Worm (Caenorhabditis elegans) whole organism, young adult: ENCODE data around the gene M03A1.3.

Source experiments
- C06A6.2 ChIP-seq: fragments of 200-800 bp; sonication (Bioruptor generic); conservative IDR thresholded peaks from 2 replicates; pipeline ENCODE4 v1.3.6; 2022; ENCODE audit warnings: missing genetic modification characterization, missing compliant biosample characterization
- D2030.7 ChIP-seq: fragments of 200-800 bp; sonication (Bioruptor generic); IDR thresholded peaks from 2 replicates; pipeline ENCODE4 v1.3.6; 2022; ENCODE audit warnings: missing genetic modification reagents, missing genetic modification characterization, missing compliant biosample characterization
- F49E8.2 ChIP-seq: sonication (generic microtip); optimal IDR thresholded peaks from 3 replicates; lab custom pipeline; 2017; ENCODE audit warnings: missing genetic modification characterization, mild to moderate bottlenecking, missing compliant biosample characterization, antibody characterized with exemption, moderate library complexity; ENCODE audit not compliant: insufficient read depth
- ceh-27 ChIP-seq: fragments of 200-800 bp; sonication (Bioruptor generic); optimal IDR thresholded peaks from 2 replicates; lab custom pipeline; 2018; ENCODE audit warnings: mild to moderate bottlenecking, missing genetic modification characterization, moderate library complexity, missing compliant biosample characterization
- him-1 ChIP-seq: sonication (generic microtip); optimal IDR thresholded peaks from 2 replicates; lab custom pipeline; 2016; ENCODE audit warnings: missing genotype, missing genetic modification reagents, missing genetic modification characterization, missing compliant biosample characterization
- nhr-80 ChIP-seq: sonication (generic microtip); optimal IDR thresholded peaks from 2 replicates; lab custom pipeline; 2016; ENCODE audit warnings: missing genetic modification characterization, missing compliant biosample characterization
- rcor-1 ChIP-seq: fragments of 200-800 bp; sonication (Bioruptor generic); IDR thresholded peaks from 2 replicates; pipeline ENCODE4 v1.3.6; 2022; ENCODE audit warnings: missing genetic modification reagents, missing genetic modification characterization, missing compliant biosample characterization
- unc-130 ChIP-seq: sonication (generic microtip); optimal IDR thresholded peaks from 2 replicates; lab custom pipeline; 2016; ENCODE audit warnings: missing genetic modification reagents, missing genetic modification characterization, missing compliant biosample characterization
- zim-3 ChIP-seq: sonication (generic microtip); optimal IDR thresholded peaks from 2 replicates; lab custom pipeline; 2017; ENCODE audit warnings: mild to moderate bottlenecking, missing genetic modification characterization, moderate library complexity, missing compliant biosample characterization

The M03A1.3 gene

DNA sequence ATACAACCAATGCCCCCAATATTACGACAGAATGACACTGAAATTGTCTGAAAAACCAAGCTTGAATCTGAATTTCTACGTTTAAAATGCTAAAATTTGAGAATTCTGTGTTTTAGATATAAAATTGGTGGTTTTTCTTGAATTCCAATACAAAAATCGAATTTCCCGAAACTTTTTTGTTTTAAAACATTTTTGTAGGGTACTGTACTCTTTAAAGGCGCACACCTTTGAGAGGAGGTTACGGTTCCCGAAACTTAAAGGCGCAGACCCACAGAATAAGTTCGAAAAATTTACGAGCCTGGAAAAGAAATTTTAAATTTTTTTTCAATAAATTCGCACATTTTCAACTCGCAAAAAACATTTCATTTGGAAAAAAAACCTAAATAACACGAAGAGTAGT, 47.1 kb downstream of the M03A1.3 start (continued):
- peak; percentile 35; the same call in 1 of the 2 replicates for TF ChIP-seq rcor-1 (GFP tag; lab: Robert Waterston, UW)

DNA sequence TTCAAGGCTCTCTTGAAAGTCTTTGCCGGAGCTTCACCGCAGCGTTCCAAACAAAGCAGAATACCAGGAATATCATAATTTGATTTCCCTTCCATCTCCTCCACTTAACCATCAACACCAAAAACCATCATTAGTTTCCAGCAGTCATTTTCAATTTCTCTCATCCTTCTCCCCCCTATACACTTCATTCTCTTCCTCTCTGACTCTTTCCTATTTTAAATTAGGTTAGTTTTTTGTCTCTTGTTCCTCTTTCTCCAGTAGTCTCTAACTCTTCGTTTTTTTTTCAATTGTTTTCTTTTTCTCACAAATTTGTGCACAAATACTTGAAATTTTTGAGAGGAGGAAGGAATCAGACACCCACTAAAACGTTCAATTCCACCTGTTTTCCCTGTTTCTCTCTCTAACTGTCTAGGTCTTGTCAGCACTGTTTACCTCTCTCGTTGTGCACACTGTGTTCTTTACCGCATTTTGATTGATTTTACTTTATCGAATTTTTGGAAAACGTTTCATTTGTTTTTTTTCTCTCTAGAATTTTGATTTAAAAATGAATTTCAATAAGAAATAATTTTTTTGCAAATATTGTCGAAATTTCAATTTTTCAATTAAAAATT, 49.2 kb downstream of the M03A1.3 start:
- TF ChIP-seq ceh-27 (GFP tag; lab: Kevin White, UChicago) (peak; percentile 31), nhr-80 (tag; lab: Kevin White, UChicago) (peak; percentile 50), him-1 (tag; lab: Kevin White, UChicago) (no peak), D2030.7 (no peak), C06A6.2 (GFP tag; lab: Robert Waterston, UW) (no peak), unc-130 (GFP tag; lab: Kevin White, UChicago) (no peak), zim-3 (no peak)

- no peak for TF ChIP-seq F49E8.2 (tag; lab: Kevin White, UChicago)
These were observed 50.5 kb downstream of the M03A1.3 start, which contains the start of gene F35D11.3 for ce11 chrII:4608073-4608472. Gene F35D11.3, plus strand, starts transcription at chrII:4608372.
